Worm (Caenorhabditis elegans): ENCODE data around the gene clc-29.

DNA sequence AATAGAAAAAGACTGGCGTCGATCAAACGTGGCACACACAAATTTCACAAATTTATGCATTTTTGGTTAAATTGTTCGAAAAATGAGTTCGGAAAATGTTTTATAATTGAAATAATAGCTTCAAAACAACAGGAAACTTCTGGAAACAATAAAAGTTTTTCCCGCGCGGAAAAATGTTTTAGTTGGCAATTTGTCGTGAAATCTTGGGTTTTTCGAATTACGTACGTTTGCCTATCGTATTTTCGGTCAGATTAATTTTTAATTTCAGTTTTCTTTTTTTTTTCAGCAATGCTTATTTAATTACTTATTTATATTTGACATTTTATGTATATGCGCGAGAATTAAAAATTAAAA is 7.7 kb upstream of the clc-29 start:
- TF ChIP-seq ama-1 (optimal IDR thresholded peaks at IDR 0.05) (no peak), pha-4 (tag; optimal IDR thresholded peaks at IDR 0.05) (no peak), pqm-1 (tag; optimal IDR thresholded peaks at IDR 0.05) (no peak), F13H6.1 (tag; optimal IDR thresholded peaks at IDR 0.05) (no peak), hlh-13 (GFP tag; optimal IDR thresholded peaks at IDR 0.05) (no peak), ceh-9 (tag; optimal IDR thresholded peaks at IDR 0.05) (no peak), tbx-2 (tag; optimal IDR thresholded peaks at IDR 0.05) (no peak), lin-11 (tag; optimal IDR thresholded peaks at IDR 0.05) (no peak), pag-3 (tag; optimal IDR thresholded peaks at IDR 0.05; ENCODE audit: borderline replicate concordance) (no peak), hlh-15 (tag; optimal IDR thresholded peaks at IDR 0.05) (no peak), unc-42 (tag; optimal IDR thresholded peaks at IDR 0.05) (no peak)
